Worm (Caenorhabditis elegans) whole organism, L2 larva: ENCODE measurements around the gene snf-11.
A peak's percentile ranks its signal among the peaks of the same experiment; 100 is the strongest.

Experiments
- C34F6.9 ChIP-seq: fragments of 150-350 bp; optimal IDR thresholded peaks from 2 replicates; lab custom pipeline; 2014; ENCODE audit warnings: missing biosample characterization, missing genetic modification characterization
- F13H6.1 ChIP-seq: sonication (generic microtip); optimal IDR thresholded peaks from 2 replicates; lab custom pipeline; 2016; ENCODE audit warnings: missing genetic modification characterization, missing compliant biosample characterization
- R02D3.7 ChIP-seq: fragments of 150-350 bp; optimal IDR thresholded peaks from 2 replicates; lab custom pipeline; 2014; ENCODE audit warnings: missing biosample characterization, missing genetic modification characterization
- ZK546.5 ChIP-seq: sonication (generic microtip); optimal IDR thresholded peaks from 2 replicates; lab custom pipeline; 2017; ENCODE audit warnings: missing biosample characterization, missing genetic modification characterization
- alr-1 ChIP-seq: fragments of 150-350 bp; optimal IDR thresholded peaks from 2 replicates; lab custom pipeline; 2014; ENCODE audit warnings: missing biosample characterization, missing genetic modification characterization
- ceh-16 ChIP-seq: fragments of 150-350 bp; optimal IDR thresholded peaks from 2 replicates; lab custom pipeline; 2014; ENCODE audit warnings: missing biosample characterization, missing genetic modification characterization
- ceh-82 ChIP-seq: fragments of 150-350 bp; optimal IDR thresholded peaks from 2 replicates; lab custom pipeline; 2014; ENCODE audit warnings: missing biosample characterization, missing genetic modification characterization
- dmd-4 ChIP-seq: sonication (generic microtip); optimal IDR thresholded peaks from 2 replicates; lab custom pipeline; 2017; ENCODE audit warnings: missing biosample characterization, missing genetic modification characterization
- egl-27 ChIP-seq: sonication (generic microtip); optimal IDR thresholded peaks from 3 replicates; lab custom pipeline; 2017; ENCODE audit warnings: missing biosample characterization, missing genetic modification reagents, missing genetic modification characterization
- elt-1 ChIP-seq: fragments of 150-350 bp; optimal IDR thresholded peaks from 2 replicates; lab custom pipeline; 2014; ENCODE audit warnings: missing biosample characterization, missing genetic modification characterization
- elt-3 ChIP-seq: sonication (generic microtip); optimal IDR thresholded peaks from 2 replicates; lab custom pipeline; 2017; ENCODE audit warnings: missing biosample characterization, missing genetic modification characterization
- gmeb-1 ChIP-seq: fragments of 150-350 bp; optimal IDR thresholded peaks from 2 replicates; lab custom pipeline; 2014; ENCODE audit warnings: missing biosample characterization, missing genetic modification characterization
- lin-11 ChIP-seq: fragments of 150-350 bp; sonication (generic microtip); optimal IDR thresholded peaks from 2 replicates; lab custom pipeline; 2014; ENCODE audit warnings: missing biosample characterization, missing genetic modification characterization, inconsistent platforms, mixed read lengths
- lin-13 ChIP-seq: fragments of 150-350 bp; optimal IDR thresholded peaks from 2 replicates; lab custom pipeline; 2014; ENCODE audit warnings: missing biosample characterization, missing genetic modification reagents, missing genetic modification characterization
- lin-39 ChIP-seq: fragments of 150-350 bp; optimal IDR thresholded peaks from 2 replicates; lab custom pipeline; 2014; ENCODE audit warnings: missing biosample characterization, missing genetic modification reagents, missing genetic modification characterization
- lsy-2 ChIP-seq, 2 experiments: fragments of 150-350 bp in 1 of 2; sonication (generic microtip) in 1 of 2; optimal IDR thresholded peaks; 2 replicates each; lab custom pipeline; 2014 to 2017; ENCODE audit warnings: missing biosample characterization in 2 of 2, missing genetic modification characterization in 2 of 2
- mab-5 ChIP-seq: fragments of 150-350 bp; optimal IDR thresholded peaks from 2 replicates; lab custom pipeline; 2014; ENCODE audit warnings: missing biosample characterization, missing genetic modification characterization
- mdl-1 ChIP-seq, 2 experiments: fragments of 150-350 bp in 1 of 2; sonication (generic microtip) in 1 of 2; optimal IDR thresholded peaks; 2 replicates each; lab custom pipeline; 2017; ENCODE audit warnings: missing biosample characterization in 2 of 2, missing genetic modification characterization in 2 of 2
- nhr-10 ChIP-seq: sonication (generic microtip); optimal IDR thresholded peaks from 2 replicates; lab custom pipeline; 2017; ENCODE audit warnings: missing biosample characterization, missing genetic modification characterization
- nhr-11 ChIP-seq: fragments of 150-350 bp; optimal IDR thresholded peaks from 2 replicates; lab custom pipeline; 2014; ENCODE audit warnings: missing biosample characterization, missing genetic modification characterization
- nhr-12 ChIP-seq: fragments of 150-350 bp; optimal IDR thresholded peaks from 2 replicates; lab custom pipeline; 2014; ENCODE audit warnings: missing biosample characterization, missing genetic modification characterization
- nhr-21 ChIP-seq: fragments of 150-350 bp; optimal IDR thresholded peaks from 2 replicates; lab custom pipeline; 2014; ENCODE audit warnings: missing biosample characterization, missing genetic modification characterization
- nhr-23 ChIP-seq: fragments of 150-350 bp; optimal IDR thresholded peaks from 2 replicates; lab custom pipeline; 2014; ENCODE audit warnings: missing biosample characterization, missing genetic modification reagents, missing genetic modification characterization
- nhr-237 ChIP-seq: fragments of 150-350 bp; optimal IDR thresholded peaks from 2 replicates; lab custom pipeline; 2014; ENCODE audit warnings: missing biosample characterization, missing genetic modification characterization
- nhr-6 ChIP-seq: fragments of 150-350 bp; optimal IDR thresholded peaks from 2 replicates; lab custom pipeline; 2014; ENCODE audit warnings: missing biosample characterization, missing genetic modification characterization
- nhr-77 ChIP-seq: fragments of 150-350 bp; optimal IDR thresholded peaks from 2 replicates; lab custom pipeline; 2014; ENCODE audit warnings: missing biosample characterization, missing genetic modification characterization
- peb-1 ChIP-seq: fragments of 150-350 bp; optimal IDR thresholded peaks from 2 replicates; lab custom pipeline; 2014; ENCODE audit warnings: missing biosample characterization, missing genetic modification characterization
- sem-4 ChIP-seq: fragments of 150-350 bp; optimal IDR thresholded peaks from 2 replicates; lab custom pipeline; 2014; ENCODE audit warnings: missing biosample characterization, missing genetic modification reagents, missing genetic modification characterization
- skn-1 ChIP-seq: sonication (generic microtip); optimal IDR thresholded peaks from 2 replicates; lab custom pipeline; 2017; ENCODE audit warnings: missing biosample characterization, missing genetic modification characterization
- sma-3 ChIP-seq: sonication (generic microtip); optimal IDR thresholded peaks from 2 replicates; lab custom pipeline; 2016; ENCODE audit warnings: missing genetic modification reagents, missing genetic modification characterization, missing compliant biosample characterization
- sma-9 ChIP-seq, 2 experiments: fragments of 150-350 bp in 1 of 2; sonication (generic microtip) in 1 of 2; optimal IDR thresholded peaks; 2 replicates each; lab custom pipeline; 2014 to 2016; ENCODE audit warnings: missing genetic modification characterization in 2 of 2, mild to moderate bottlenecking in 1 of 2, missing biosample characterization in 1 of 2, missing compliant biosample characterization in 1 of 2, missing genetic modification reagents in 1 of 2, moderate library complexity in 1 of 2
- unc-39 ChIP-seq: fragments of 150-350 bp; optimal IDR thresholded peaks from 2 replicates; lab custom pipeline; 2014; ENCODE audit warnings: missing biosample characterization, missing genetic modification characterization
- zag-1 ChIP-seq: fragments of 150-350 bp; optimal IDR thresholded peaks from 2 replicates; lab custom pipeline; 2014; ENCODE audit warnings: missing biosample characterization, missing genetic modification characterization
- ztf-1 ChIP-seq: fragments of 200-800 bp; sonication (Bioruptor generic); conservative IDR thresholded peaks from 2 replicates; pipeline ENCODE4 v1.3.6; 2022; ENCODE audit warnings: missing genetic modification characterization, missing compliant biosample characterization

Gene snf-11

ce11 chrV:11344816-11345336 lies 36.6 kb upstream of the snf-11 start:
- TF ChIP-seq elt-1 = no peak
- TF ChIP-seq gmeb-1 (tag; lab: Kevin White, UChicago) = no peak
- TF ChIP-seq lin-11 (tag; lab: Kevin White, UChicago) = no peak
- no peak for TF ChIP-seq nhr-11 (tag; lab: Kevin White, UChicago)
- no peak for TF ChIP-seq dmd-4
- TF ChIP-seq mdl-1 (tag; optimal IDR thresholded peaks at IDR 0.05; lab: Kevin White, UChicago) = no peak
- TF ChIP-seq ceh-16 (tag; lab: Kevin White, UChicago) = no peak
- no peak for TF ChIP-seq ztf-1 (GFP tag; lab: Robert Waterston, UW)
- TF ChIP-seq alr-1 (tag; lab: Kevin White, UChicago) = no peak
- TF ChIP-seq elt-3 = no peak
- no peak for TF ChIP-seq nhr-12
- no peak for TF ChIP-seq R02D3.7 (tag; lab: Kevin White, UChicago)
- no peak for TF ChIP-seq lsy-2 (tag; optimal IDR thresholded peaks at IDR 0.05; lab: Kevin White, UChicago)
- no peak for TF ChIP-seq F13H6.1
- TF ChIP-seq lin-13 (GFP tag; lab: Kevin White, UChicago) = no peak
- TF ChIP-seq ZK546.5 (tag; lab: Kevin White, UChicago) = no peak

ce11 chrV:11344112-11344511 lies 35.9 kb upstream of the snf-11 start:
- TF ChIP-seq ceh-82 (tag; lab: Kevin White, UChicago) = no peak
- TF ChIP-seq sma-9 (GFP tag; optimal IDR thresholded peaks at IDR 0.05; lab: Kevin White, UChicago) = no peak
- TF ChIP-seq sma-9 (tag; optimal IDR thresholded peaks at IDR 0.05; lab: Kevin White, UChicago) = no peak
- no peak for TF ChIP-seq nhr-11 (tag; lab: Kevin White, UChicago)

- TF ChIP-seq skn-1 (no peak), nhr-237 (tag; lab: Kevin White, UChicago) (no peak), ZK546.5 (tag; lab: Kevin White, UChicago) (no peak), nhr-21 (tag; lab: Kevin White, UChicago) (no peak), lin-39 (tag; lab: Kevin White, UChicago) (no peak), R02D3.7 (tag; lab: Kevin White, UChicago) (no peak), sma-3 (GFP tag; lab: Kevin White, UChicago) (no peak), ceh-82 (tag; lab: Kevin White, UChicago) (no peak), nhr-77 (tag; lab: Kevin White, UChicago) (no peak), nhr-6 (no peak), mab-5 (no peak), egl-27 (tag; lab: Kevin White, UChicago) (no peak), peb-1 (tag; lab: Kevin White, UChicago) (no peak)
Measured at ce11 chrV:11341913-11342312, 33.7 kb upstream of the snf-11 start, which contains the start of gene T02E9.5. TSS of gene T02E9.5 (plus strand) at chrV:11342233.

- TF ChIP-seq sem-4 (tag; lab: Kevin White, UChicago) = no peak
- TF ChIP-seq unc-39 = no peak
- TF ChIP-seq zag-1 (tag; lab: Kevin White, UChicago) = peak; percentile 26
- TF ChIP-seq C34F6.9 = peak; percentile 1
- no peak for TF ChIP-seq nhr-6
- peak; percentile 28 for TF ChIP-seq F13H6.1
Measured at ce11 chrV:11341130-11341675, 33.0 kb upstream of the snf-11 start.

ce11 chrV:11336877-11337276 lies 28.6 kb upstream of the snf-11 start:
- TF ChIP-seq nhr-10 (no peak), elt-3 (no peak), R02D3.7 (tag; lab: Kevin White, UChicago) (no peak), nhr-23 (tag; lab: Kevin White, UChicago) (no peak), nhr-11 (tag; lab: Kevin White, UChicago) (no peak), egl-27 (tag; lab: Kevin White, UChicago) (no peak)
